Worm (Caenorhabditis elegans) whole organism, young adult: Measurements from ENCODE around the gene Y110A2AL.7.

ENCODE experiments used
- B0035.1 ChIP-seq: sonication (generic microtip); optimal IDR thresholded peaks from 2 replicates; lab custom pipeline; 2016; ENCODE audit warnings: missing genetic modification characterization, mild to moderate bottlenecking, missing compliant biosample characterization, missing genotype, missing genetic modification reagents
- D2030.7 ChIP-seq: fragments of 200-800 bp; sonication (Bioruptor generic); IDR thresholded peaks from 2 replicates; pipeline ENCODE4 v1.3.6; 2022; ENCODE audit warnings: missing genetic modification reagents, missing genetic modification characterization, missing compliant biosample characterization
- F10E7.11 ChIP-seq: sonication (generic microtip); optimal IDR thresholded peaks from 2 replicates; lab custom pipeline; 2017; ENCODE audit warnings: mild to moderate bottlenecking, missing genetic modification characterization, moderate library complexity, missing compliant biosample characterization
- F22D6.2 ChIP-seq: sonication (generic microtip); optimal IDR thresholded peaks from 2 replicates; lab custom pipeline; 2016; ENCODE audit warnings: mild to moderate bottlenecking, missing genetic modification characterization, missing compliant biosample characterization
- F33H1.4 ChIP-seq: fragments of 200-800 bp; sonication (Bioruptor generic); IDR thresholded peaks from 2 replicates; pipeline ENCODE4 v1.3.6; 2022; ENCODE audit warnings: missing genetic modification reagents, missing genetic modification characterization, missing compliant biosample characterization
- F39B2.1 ChIP-seq: fragments of 200-800 bp; sonication (Bioruptor generic); IDR thresholded peaks from 2 replicates; pipeline ENCODE4 v1.3.6; 2022; ENCODE audit warnings: missing genetic modification reagents, missing genetic modification characterization, missing compliant biosample characterization
- F49E8.2 ChIP-seq: sonication (generic microtip); optimal IDR thresholded peaks from 3 replicates; lab custom pipeline; 2017; ENCODE audit warnings: missing genetic modification characterization, mild to moderate bottlenecking, missing compliant biosample characterization, antibody characterized with exemption, moderate library complexity; ENCODE audit not compliant: insufficient read depth
- F57C9.4 ChIP-seq: sonication (generic microtip); optimal IDR thresholded peaks from 2 replicates; lab custom pipeline; 2017; ENCODE audit warnings: mild to moderate bottlenecking, missing genetic modification characterization, missing compliant biosample characterization
- T07F8.4 ChIP-seq: sonication (generic microtip); optimal IDR thresholded peaks from 2 replicates; lab custom pipeline; 2016; ENCODE audit warnings: mild to moderate bottlenecking, missing genetic modification characterization, moderate library complexity, missing compliant biosample characterization
- Y53F4B.3 ChIP-seq: fragments of 200-800 bp; sonication (Bioruptor generic); IDR thresholded peaks from 2 replicates; pipeline ENCODE4 v1.3.6; 2022; ENCODE audit warnings: missing genetic modification reagents, missing genetic modification characterization, missing compliant biosample characterization
- ama-1 ChIP-seq, 3 experiments: fragments of 150-350 bp in 1 of 3; sonication (generic microtip) in 2 of 3; optimal IDR thresholded peaks; 2 replicates each; lab custom pipeline; 2014 to 2018; ENCODE audit warnings: missing biosample characterization in 2 of 3, missing genetic modification characterization in 2 of 3, missing genetic modification reagents in 2 of 3
- attf-3 ChIP-seq: fragments of 200-800 bp; sonication (Bioruptor generic); conservative IDR thresholded peaks from 2 replicates; pipeline ENCODE4 v1.3.6; 2022; ENCODE audit warnings: missing genetic modification reagents, missing genetic modification characterization, missing compliant biosample characterization
- attf-5 ChIP-seq: fragments of 200-800 bp; sonication (Bioruptor generic); optimal IDR thresholded peaks from 2 replicates; lab custom pipeline; 2018; ENCODE audit warnings: mild to moderate bottlenecking, missing genetic modification characterization, missing compliant biosample characterization
- ccch-3 ChIP-seq: fragments of 200-800 bp; sonication (Bioruptor generic); optimal IDR thresholded peaks from 2 replicates; lab custom pipeline; 2018; ENCODE audit warnings: mild to moderate bottlenecking, missing genetic modification characterization, missing compliant biosample characterization
- cebp-2 ChIP-seq: fragments of 200-800 bp; sonication (Bioruptor generic); IDR thresholded peaks from 2 replicates; pipeline ENCODE4 v1.3.6; 2022; ENCODE audit warnings: missing genetic modification characterization, missing compliant biosample characterization
- ceh-100 ChIP-seq: fragments of 200-800 bp; sonication (Bioruptor generic); IDR thresholded peaks from 2 replicates; pipeline ENCODE4 v1.3.6; 2022; ENCODE audit warnings: missing genetic modification reagents, missing genetic modification characterization, missing compliant biosample characterization
- ceh-58 ChIP-seq: fragments of 200-800 bp; sonication (Bioruptor generic); IDR thresholded peaks from 2 replicates; pipeline ENCODE4 v1.3.6; 2022; ENCODE audit warnings: missing genetic modification characterization, missing compliant biosample characterization
- ceh-79 ChIP-seq: sonication (generic microtip); optimal IDR thresholded peaks from 2 replicates; lab custom pipeline; 2017; ENCODE audit warnings: mild to moderate bottlenecking, missing genetic modification characterization, missing compliant biosample characterization
- ceh-91 ChIP-seq: fragments of 200-800 bp; sonication (Bioruptor generic); IDR thresholded peaks from 2 replicates; pipeline ENCODE4 v1.3.6; 2022; ENCODE audit warnings: missing genetic modification reagents, missing genetic modification characterization, missing compliant biosample characterization
- efl-1 ChIP-seq: fragments of 150-350 bp; optimal IDR thresholded peaks from 2 replicates; lab custom pipeline; 2014; ENCODE audit warnings: missing biosample characterization, missing genetic modification reagents, missing genetic modification characterization
- ekl-4 ChIP-seq: fragments of 200-800 bp; sonication (Bioruptor generic); IDR thresholded peaks from 2 replicates; pipeline ENCODE4 v1.3.6; 2022; ENCODE audit warnings: missing genetic modification reagents, missing genetic modification characterization, missing compliant biosample characterization
- gei-17 ChIP-seq: fragments of 200-800 bp; sonication (Bioruptor generic); optimal IDR thresholded peaks from 2 replicates; lab custom pipeline; 2018; ENCODE audit warnings: mild to moderate bottlenecking, missing genetic modification characterization, missing compliant biosample characterization
- hlh-12 ChIP-seq: sonication (generic microtip); optimal IDR thresholded peaks from 2 replicates; lab custom pipeline; 2016; ENCODE audit warnings: missing genetic modification characterization, missing compliant biosample characterization
- hmg-1.2 ChIP-seq: fragments of 200-800 bp; sonication (Bioruptor generic); IDR thresholded peaks from 2 replicates; pipeline ENCODE4 v1.3.6; 2022; ENCODE audit warnings: missing genetic modification reagents, missing genetic modification characterization, missing compliant biosample characterization
- lin-35 ChIP-seq, 3 experiments: fragments of 150-350 bp in 2 of 3; sonication (generic microtip) in 1 of 3; optimal IDR thresholded peaks; 2 replicates each; lab custom pipeline; 2014 to 2018; ENCODE audit warnings: missing biosample characterization in 3 of 3, missing genetic modification characterization in 3 of 3, missing genetic modification reagents in 3 of 3
- lir-1 ChIP-seq: fragments of 200-800 bp; sonication (Bioruptor generic); conservative IDR thresholded peaks from 2 replicates; pipeline ENCODE4 v1.3.6; 2022; ENCODE audit warnings: missing genetic modification reagents, missing genetic modification characterization, missing compliant biosample characterization
- madf-10 ChIP-seq: sonication (generic microtip); optimal IDR thresholded peaks from 2 replicates; lab custom pipeline; 2016; ENCODE audit warnings: mild to moderate bottlenecking, missing genetic modification characterization, missing compliant biosample characterization
- mxl-1 ChIP-seq: sonication (generic microtip); optimal IDR thresholded peaks from 2 replicates; lab custom pipeline; 2016; ENCODE audit warnings: missing genetic modification characterization, missing compliant biosample characterization
- nfya-2 ChIP-seq: fragments of 200-800 bp; sonication (Bioruptor generic); IDR thresholded peaks from 2 replicates; pipeline ENCODE4 v1.3.6; 2022; ENCODE audit warnings: missing genetic modification reagents, missing genetic modification characterization, missing compliant biosample characterization
- nhr-27 ChIP-seq: fragments of 200-800 bp; sonication (Bioruptor generic); optimal IDR thresholded peaks from 2 replicates; lab custom pipeline; 2018; ENCODE audit warnings: mild to moderate bottlenecking, missing genetic modification characterization, moderate library complexity, missing compliant biosample characterization
- pbrm-1 ChIP-seq: fragments of 200-800 bp; sonication (Bioruptor generic); IDR thresholded peaks from 2 replicates; pipeline ENCODE4 v1.3.6; 2022; ENCODE audit warnings: missing genetic modification reagents, missing genetic modification characterization, missing compliant biosample characterization
- pha-4 ChIP-seq: fragments of 150-350 bp; sonication (generic microtip); optimal IDR thresholded peaks from 2 replicates; lab custom pipeline; 2014; ENCODE audit warnings: missing biosample characterization, missing genetic modification reagents, missing genetic modification characterization
- rcor-1 ChIP-seq: fragments of 200-800 bp; sonication (Bioruptor generic); IDR thresholded peaks from 2 replicates; pipeline ENCODE4 v1.3.6; 2022; ENCODE audit warnings: missing genetic modification reagents, missing genetic modification characterization, missing compliant biosample characterization
- repo-1 ChIP-seq: sonication (generic microtip); optimal IDR thresholded peaks from 2 replicates; lab custom pipeline; 2017; ENCODE audit warnings: mild to moderate bottlenecking, missing genetic modification characterization, missing compliant biosample characterization
- sea-2 ChIP-seq: fragments of 200-800 bp; sonication (Bioruptor generic); IDR thresholded peaks from 2 replicates; pipeline ENCODE4 v1.3.6; 2022; ENCODE audit warnings: missing genetic modification characterization, missing compliant biosample characterization
- sptf-2 ChIP-seq: fragments of 200-800 bp; sonication (Bioruptor generic); optimal IDR thresholded peaks from 2 replicates; lab custom pipeline; 2018; ENCODE audit warnings: mild to moderate bottlenecking, missing genetic modification characterization, missing compliant biosample characterization
- tlf-1 ChIP-seq: fragments of 200-800 bp; sonication (Bioruptor generic); optimal IDR thresholded peaks from 2 replicates; lab custom pipeline; 2018; ENCODE audit warnings: mild to moderate bottlenecking, missing genetic modification characterization, missing compliant biosample characterization
- ztf-28 ChIP-seq: fragments of 200-800 bp; sonication (Bioruptor generic); IDR thresholded peaks from 2 replicates; pipeline ENCODE4 v1.3.6; 2022; ENCODE audit warnings: missing genetic modification reagents, missing genetic modification characterization, missing compliant biosample characterization

Y110A2AL.7 gene

DNA sequence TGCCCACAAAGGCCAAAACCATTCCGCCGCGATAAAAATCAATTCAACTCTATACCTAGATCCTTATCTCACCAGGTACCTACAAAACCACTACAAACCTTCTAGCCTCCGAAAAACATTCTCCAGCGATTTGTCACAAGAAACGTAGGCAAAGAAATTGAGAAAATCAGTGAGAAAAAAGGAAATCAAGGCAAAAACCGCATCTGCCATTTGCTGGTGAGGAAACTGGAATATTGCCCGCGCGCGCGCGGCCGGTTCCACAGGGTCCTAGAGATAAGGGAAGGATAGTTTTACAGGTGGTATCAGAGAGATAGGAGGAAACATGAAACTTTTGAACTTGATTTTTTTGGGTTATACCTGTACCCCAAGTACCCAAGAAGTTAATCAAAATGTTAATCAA lies 14.6 kb upstream of the Y110A2AL.7 start:
- TF ChIP-seq F57C9.4 (tag; lab: Kevin White, UChicago) (no peak), attf-5 (GFP tag; lab: Kevin White, UChicago) (no peak), D2030.7 (GFP tag; lab: Robert Waterston, UW) (no peak), B0035.1 (no peak), rcor-1 (no peak), ceh-100 (GFP tag; lab: Robert Waterston, UW) (no peak), ekl-4 (GFP tag; lab: Robert Waterston, UW) (no peak), F49E8.2 (tag; lab: Kevin White, UChicago) (no peak), pha-4 (tag; lab: Kevin White, UChicago) (no peak), tlf-1 (GFP tag; lab: Kevin White, UChicago) (no peak), Y53F4B.3 (GFP tag; lab: Robert Waterston, UW) (no peak), ama-1 (optimal IDR thresholded peaks at IDR 0.05; lab: Kevin White, UChicago) (no peak), ama-1 (GFP tag; optimal IDR thresholded peaks at IDR 0.05; lab: Kevin White, UChicago) (no peak), F10E7.11 (tag; lab: Kevin White, UChicago) (no peak), ceh-79 (tag; lab: Kevin White, UChicago) (no peak), sea-2 (GFP tag; lab: Robert Waterston, UW) (no peak), gei-17 (GFP tag; lab: Kevin White, UChicago) (no peak)

DNA sequence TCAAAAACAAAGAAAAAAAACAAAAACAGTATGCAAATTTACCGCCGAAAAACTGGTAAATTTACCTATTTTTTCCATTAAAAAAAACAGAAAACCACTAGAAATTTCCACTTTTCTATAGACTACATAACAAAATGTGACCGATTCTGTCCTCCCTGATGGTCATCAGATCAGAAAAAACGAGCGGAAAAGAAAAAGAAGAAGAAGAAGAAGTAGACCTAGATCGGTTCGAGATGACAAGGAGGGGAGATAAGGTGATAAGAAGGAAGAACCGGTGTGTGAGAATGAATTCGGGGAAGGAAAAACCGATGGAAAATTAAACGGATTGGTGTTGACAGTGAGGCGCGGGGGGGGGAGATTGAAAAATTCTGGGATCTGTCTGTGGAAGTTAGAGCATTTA lies 13.1 kb upstream of the Y110A2AL.7 start:
- TF ChIP-seq nhr-27 = no peak
- TF ChIP-seq rcor-1 = no peak
- TF ChIP-seq repo-1 (tag; lab: Kevin White, UChicago) = no peak
- TF ChIP-seq F10E7.11 (tag; lab: Kevin White, UChicago) = no peak
- no peak for TF ChIP-seq pbrm-1 (GFP tag; lab: Robert Waterston, UW)
- TF ChIP-seq, all 124 proteins: peak for 0

DNA sequence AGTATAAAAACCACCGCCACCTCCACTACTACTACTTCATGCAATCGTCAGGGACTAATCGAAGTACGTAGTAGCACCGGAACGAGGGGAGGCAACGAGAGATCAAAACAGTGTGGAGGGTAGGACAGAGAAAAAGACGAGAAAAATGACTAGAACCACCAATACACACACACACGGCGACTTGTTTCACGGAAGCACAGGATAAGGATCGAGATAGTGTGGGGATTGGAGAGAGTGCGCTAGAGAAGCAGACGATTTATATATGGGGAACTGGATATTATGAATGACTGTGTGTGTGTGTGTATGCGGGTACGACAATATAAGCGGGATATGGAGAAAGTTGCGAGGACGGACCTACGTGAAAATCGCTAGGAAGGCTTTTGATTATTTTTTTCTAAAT lies 11.8 kb upstream of the Y110A2AL.7 start:
- TF ChIP-seq hmg-1.2 (GFP tag; lab: Robert Waterston, UW) = peak; percentile 36; the same call in 1 of the 2 replicates
- no peak for TF ChIP-seq F39B2.1 (GFP tag; lab: Robert Waterston, UW)

DNA sequence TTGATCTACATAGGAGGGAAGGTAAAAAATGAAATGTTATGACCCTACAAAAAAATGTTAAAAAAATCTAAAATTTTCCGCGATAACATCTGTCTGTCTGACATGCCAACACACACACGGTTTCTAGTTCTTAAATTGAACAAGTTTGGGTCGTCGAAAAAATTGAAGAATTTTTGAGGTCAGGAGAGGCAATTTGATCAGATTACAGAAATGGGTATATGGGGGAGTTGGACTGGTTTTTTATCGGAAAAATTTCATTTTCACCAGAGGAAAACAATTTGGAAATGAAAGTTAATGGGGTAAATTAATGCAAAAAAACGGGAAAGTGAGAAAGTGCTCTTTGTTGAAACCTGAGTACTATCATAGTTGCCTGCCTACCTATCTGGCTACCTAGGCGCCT lies 10.8 kb upstream of the Y110A2AL.7 start:
- TF ChIP-seq hlh-12 (tag; lab: Kevin White, UChicago) (no peak), F39B2.1 (GFP tag; lab: Robert Waterston, UW) (no peak)
- TF ChIP-seq, all 124 proteins: peak for 0

DNA sequence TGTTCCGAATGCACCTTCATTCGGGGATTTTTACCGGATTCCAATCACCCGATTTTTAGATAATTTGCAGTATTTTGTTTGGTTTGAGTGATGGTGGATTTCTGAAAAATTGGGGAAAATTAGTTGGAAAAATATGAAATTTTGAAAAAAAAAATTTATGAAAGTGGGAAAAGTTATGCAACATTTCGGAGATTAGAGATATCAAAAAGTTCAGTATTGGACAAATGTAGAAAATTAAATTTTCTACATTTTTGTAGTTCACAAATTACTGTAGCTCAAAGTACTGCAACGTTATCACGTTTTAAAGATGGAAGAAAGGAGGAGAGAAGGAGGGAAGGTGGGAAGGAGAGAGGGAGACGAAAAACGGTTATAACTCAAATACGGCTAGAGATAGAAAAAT lies 9.5 kb upstream of the Y110A2AL.7 start, which contains the start of gene ptc-3:
Gene ptc-3 (minus strand): TSS at position 101 of the 400 bp plus-strand sequence.
- TF ChIP-seq efl-1 (GFP tag; lab: Kevin White, UChicago) (no peak), T07F8.4 (no peak), ceh-79 (tag; lab: Kevin White, UChicago) (no peak), attf-3 (GFP tag; lab: Robert Waterston, UW) (no peak), sptf-2 (no peak), ceh-91 (GFP tag; lab: Robert Waterston, UW) (no peak), lir-1 (GFP tag; lab: Robert Waterston, UW) (no peak), sea-2 (GFP tag; lab: Robert Waterston, UW) (no peak), nfya-2 (no peak), ccch-3 (GFP tag; lab: Kevin White, UChicago) (no peak), ztf-28 (GFP tag; lab: Robert Waterston, UW) (no peak), ceh-58 (GFP tag; lab: Robert Waterston, UW) (no peak), F22D6.2 (tag; lab: Kevin White, UChicago) (no peak), ekl-4 (GFP tag; lab: Robert Waterston, UW) (no peak), ama-1 (optimal IDR thresholded peaks at IDR 0.05; lab: Kevin White, UChicago) (no peak), ama-1 (GFP tag; optimal IDR thresholded peaks at IDR 0.05; lab: Kevin White, UChicago) (no peak), lin-35 (GFP tag; optimal IDR thresholded peaks at IDR 0.05; lab: Kevin White, UChicago) (no peak), madf-10 (tag; lab: Kevin White, UChicago) (no peak), F33H1.4 (GFP tag; lab: Robert Waterston, UW) (no peak), mxl-1 (tag; lab: Kevin White, UChicago) (no peak), cebp-2 (no peak)
